Worm (Caenorhabditis elegans): ENCODE measurements around the gene Y53F4B.7.

The Y53F4B.7 gene

ce11 chrII:15026389-15026788, 33.7 kb downstream of the Y53F4B.7 start:
- TF ChIP-seq unc-120 (tag; optimal IDR thresholded peaks at IDR 0.05; ENCODE audit: poor library complexity, severe bottlenecking) = no peak
- no peak for TF ChIP-seq snpc-4 (tag; optimal IDR thresholded peaks at IDR 0.05)
- no peak for TF ChIP-seq nhr-237 (tag; optimal IDR thresholded peaks at IDR 0.05)
- no peak for TF ChIP-seq mab-5 (tag; optimal IDR thresholded peaks at IDR 0.05)
- no peak for TF ChIP-seq blmp-1 (tag; optimal IDR thresholded peaks at IDR 0.05)
- no peak for TF ChIP-seq ztf-11 (tag; optimal IDR thresholded peaks at IDR 0.05)
- no peak for TF ChIP-seq ham-2 (GFP tag; optimal IDR thresholded peaks at IDR 0.05)
- no peak for TF ChIP-seq ces-1 (GFP tag; optimal IDR thresholded peaks at IDR 0.05)
- no peak for TF ChIP-seq elt-3 (tag; optimal IDR thresholded peaks at IDR 0.05)
- no peak for TF ChIP-seq lin-32 (GFP tag; optimal IDR thresholded peaks at IDR 0.05)
- TF ChIP-seq mep-1 (tag; optimal IDR thresholded peaks at IDR 0.05) = no peak
- TF ChIP-seq drap-1 (GFP tag; optimal IDR thresholded peaks at IDR 0.05) = no peak
- TF ChIP-seq bed-3 (GFP tag; optimal IDR thresholded peaks at IDR 0.05) = no peak
- TF ChIP-seq sem-2 (GFP tag; optimal IDR thresholded peaks at IDR 0.05) = no peak
- no peak for TF ChIP-seq ceh-39 (tag; optimal IDR thresholded peaks at IDR 0.05)

ce11 chrII:15037782-15038181, 45.1 kb downstream of the Y53F4B.7 start, which contains the start of gene Y53F4B.14:
Y53F4B.14 (plus strand) TSS chrII:15037991.
- TF ChIP-seq tbx-8 (GFP tag; optimal IDR thresholded peaks at IDR 0.05) (no peak), nhr-28 (tag; optimal IDR thresholded peaks at IDR 0.05) (no peak), unc-39 (tag; optimal IDR thresholded peaks at IDR 0.05) (no peak), cnd-1 (tag; optimal IDR thresholded peaks at IDR 0.05) (no peak), ces-1 (GFP tag; optimal IDR thresholded peaks at IDR 0.05) (no peak), mab-5 (tag; optimal IDR thresholded peaks at IDR 0.05) (no peak), nhr-2 (tag; optimal IDR thresholded peaks at IDR 0.05) (no peak), zip-8 (tag; optimal IDR thresholded peaks at IDR 0.05) (no peak)

DNA sequence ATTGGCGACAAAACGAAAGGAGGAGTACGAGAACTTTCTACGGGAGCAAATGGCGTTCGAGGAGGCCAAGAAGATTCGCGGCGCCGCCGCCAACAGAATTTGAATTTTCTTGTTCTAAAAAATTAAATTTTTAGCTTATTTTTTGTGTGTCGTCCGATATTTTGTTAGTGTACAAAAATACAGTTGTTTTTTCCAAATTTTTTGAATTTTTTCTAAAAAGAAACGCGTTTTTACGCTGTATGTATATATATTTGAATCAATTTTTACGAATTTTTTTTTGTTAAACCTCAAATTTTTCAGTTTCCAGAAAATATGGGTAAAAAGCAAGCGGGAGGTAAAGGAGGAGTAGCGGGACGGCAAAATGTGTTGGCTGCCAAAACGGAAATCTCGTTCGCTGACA, 46.4 kb downstream of the Y53F4B.7 start, which contains the start of gene trip-4:
TSS of gene trip-4 (plus strand) at position 301 of the 400 bp plus-strand sequence.
- TF ChIP-seq lin-32 (GFP tag; optimal IDR thresholded peaks at IDR 0.05) = no peak
- TF ChIP-seq sptf-1 (tag; optimal IDR thresholded peaks at IDR 0.05) = no peak
- no peak for TF ChIP-seq nhr-76 (tag; optimal IDR thresholded peaks at IDR 0.05)
- no peak for TF ChIP-seq nhr-12 (tag; optimal IDR thresholded peaks at IDR 0.05)
- TF ChIP-seq unc-39 (tag; optimal IDR thresholded peaks at IDR 0.05) = no peak
- TF ChIP-seq M03D4.4 (tag; optimal IDR thresholded peaks at IDR 0.05) = no peak

- TF ChIP-seq lsy-2 (tag; optimal IDR thresholded peaks at IDR 0.05) = no peak
- TF ChIP-seq zip-8 (tag; optimal IDR thresholded peaks at IDR 0.05) = no peak
- no peak for TF ChIP-seq ces-1 (GFP tag; optimal IDR thresholded peaks at IDR 0.05)
- no peak for TF ChIP-seq tbx-8 (GFP tag; optimal IDR thresholded peaks at IDR 0.05)
- TF ChIP-seq pha-4 (tag; optimal IDR thresholded peaks at IDR 0.05) = no peak
- no peak for TF ChIP-seq ceh-43 (GFP tag; optimal IDR thresholded peaks at IDR 0.05)
- TF ChIP-seq flh-1 (GFP tag; optimal IDR thresholded peaks at IDR 0.05) = no peak
- no peak for TF ChIP-seq nhr-2 (tag; optimal IDR thresholded peaks at IDR 0.05)
- TF ChIP-seq elt-1 (tag; optimal IDR thresholded peaks at IDR 0.05; ENCODE audit: borderline replicate concordance, insufficient read depth) = no peak
- TF ChIP-seq drap-1 (GFP tag; optimal IDR thresholded peaks at IDR 0.05) = no peak
- no peak for TF ChIP-seq lin-13 (tag; optimal IDR thresholded peaks at IDR 0.05)
- TF ChIP-seq mls-2 (tag; optimal IDR thresholded peaks at IDR 0.05) = no peak
- no peak for TF ChIP-seq hlh-1 (tag; optimal IDR thresholded peaks at IDR 0.05)
- no peak for TF ChIP-seq ceh-39 (tag; optimal IDR thresholded peaks at IDR 0.05)
Observed at ce11 chrII:15042310-15042709, 49.6 kb downstream of the Y53F4B.7 start.

All from whole organism, mixed stage, embryonic.